Fruit fly (Drosophila melanogaster) whole organism, prepupa: ENCODE results near the gene CG14957.

Experiments used
- CG11294 ChIP-seq: fragments of 200-800 bp; sonication (Bioruptor generic); IDR thresholded peaks from 2 replicates; pipeline ENCODE4 v1.3.6; 2022; ENCODE audit warnings: missing biosample characterization, missing genetic modification characterization
- CG11762 ChIP-seq: fragments of 200-800 bp; sonication (Bioruptor generic); optimal IDR thresholded peaks from 3 replicates; lab custom pipeline; 2016; ENCODE audit warnings: missing biosample characterization, missing genetic modification characterization; ENCODE audit not compliant: insufficient read depth
- CG11902 ChIP-seq: fragments of 200-800 bp; sonication (Bioruptor generic); optimal IDR thresholded peaks from 3 replicates; lab custom pipeline; 2016; ENCODE audit warnings: missing biosample characterization, missing genetic modification characterization
- CG15336 ChIP-seq: fragments of 200-800 bp; sonication (Bioruptor generic); IDR thresholded peaks from 2 replicates; pipeline ENCODE4 v1.3.6; 2022; ENCODE audit warnings: missing biosample characterization, missing genetic modification characterization
- CG1621 ChIP-seq: fragments of 200-800 bp; sonication (Bioruptor generic); optimal IDR thresholded peaks from 3 replicates; lab custom pipeline; 2018; ENCODE audit warnings: missing biosample characterization, mild to moderate bottlenecking, missing genetic modification characterization
- CG16779 ChIP-seq: fragments of 200-800 bp; sonication (Bioruptor generic); optimal IDR thresholded peaks from 3 replicates; lab custom pipeline; 2017; ENCODE audit warnings: missing biosample characterization, mild to moderate bottlenecking, missing genetic modification characterization
- CG3032 ChIP-seq: fragments of 200-800 bp; optimal IDR thresholded peaks from 2 replicates; lab custom pipeline; 2019; ENCODE audit warnings: missing biosample characterization, mild to moderate bottlenecking, missing genetic modification characterization, moderate library complexity
- CG32006 ChIP-seq: fragments of 200-800 bp; sonication (Bioruptor generic); optimal IDR thresholded peaks from 3 replicates; lab custom pipeline; 2017; ENCODE audit warnings: missing biosample characterization, mild to moderate bottlenecking, missing genetic modification characterization
- CG34406 ChIP-seq: fragments of 200-800 bp; sonication (Bioruptor generic); optimal IDR thresholded peaks from 3 replicates; lab custom pipeline; 2016; ENCODE audit warnings: missing biosample characterization, missing genetic modification characterization
- CG4318 ChIP-seq: fragments of 200-800 bp; sonication (Bioruptor generic); optimal IDR thresholded peaks from 3 replicates; lab custom pipeline; 2017; ENCODE audit warnings: missing biosample characterization, mild to moderate bottlenecking, missing genetic modification characterization
- CG6163 ChIP-seq: fragments of 200-800 bp; sonication (Bioruptor generic); IDR thresholded peaks from 3 replicates; pipeline ENCODE4 v1.3.6; 2022; ENCODE audit warnings: missing biosample characterization, missing genetic modification characterization
- CG6276 ChIP-seq: fragments of 200-800 bp; sonication (Bioruptor generic); optimal IDR thresholded peaks from 2 replicates; lab custom pipeline; 2017; ENCODE audit warnings: missing biosample characterization, mild to moderate bottlenecking, missing genetic modification characterization
- CG7368 ChIP-seq: fragments of 200-800 bp; sonication (Bioruptor generic); optimal IDR thresholded peaks from 3 replicates; lab custom pipeline; 2016; ENCODE audit warnings: missing biosample characterization, missing genetic modification characterization
- CG8119 ChIP-seq: fragments of 200-800 bp; sonication (Bioruptor generic); IDR thresholded peaks from 3 replicates; pipeline ENCODE4 v1.3.6; 2022; ENCODE audit warnings: missing biosample characterization, missing genetic modification characterization
- CG8319 ChIP-seq: fragments of 200-800 bp; sonication (Bioruptor generic); optimal IDR thresholded peaks from 3 replicates; lab custom pipeline; 2016; ENCODE audit warnings: missing biosample characterization, missing genetic modification characterization
- CG9139 ChIP-seq: fragments of 200-800 bp; sonication (Bioruptor generic); optimal IDR thresholded peaks from 3 replicates; lab custom pipeline; 2017; ENCODE audit warnings: missing biosample characterization, mild to moderate bottlenecking, missing genetic modification characterization
- Eip75B ChIP-seq: fragments of 200-800 bp; sonication (Bioruptor generic); optimal IDR thresholded peaks from 3 replicates; lab custom pipeline; 2016; ENCODE audit warnings: missing biosample characterization, missing genetic modification characterization
- Eip78C ChIP-seq: fragments of 200-800 bp; sonication (Bioruptor generic); peaks from one replicate; lab custom pipeline; 2016; ENCODE audit warnings: missing biosample characterization, missing genetic modification characterization
- Ets21C ChIP-seq: fragments of 200-800 bp; sonication (Bioruptor generic); optimal IDR thresholded peaks from 3 replicates; lab custom pipeline; 2016; ENCODE audit warnings: missing biosample characterization, missing genetic modification characterization
- Ets96B ChIP-seq: fragments of 200-800 bp; optimal IDR thresholded peaks from 2 replicates; lab custom pipeline; 2019; ENCODE audit warnings: missing biosample characterization, mild to moderate bottlenecking, missing genetic modification characterization, moderate library complexity
- Gug ChIP-seq: fragments of 200-800 bp; sonication (Bioruptor generic); IDR thresholded peaks from 2 replicates; pipeline ENCODE4 v1.3.6; 2022; ENCODE audit warnings: missing biosample characterization, missing genetic modification characterization
- Hr39 ChIP-seq: fragments of 200-800 bp; sonication (Bioruptor generic); optimal IDR thresholded peaks from 2 replicates; lab custom pipeline; 2016; ENCODE audit warnings: missing biosample characterization, missing genetic modification characterization
- Hr4 ChIP-seq: fragments of 200-800 bp; sonication (Bioruptor generic); optimal IDR thresholded peaks from 3 replicates; lab custom pipeline; 2016; ENCODE audit warnings: missing biosample characterization, missing genetic modification characterization
- Met ChIP-seq: fragments of 200-800 bp; sonication (Bioruptor generic); optimal IDR thresholded peaks from 3 replicates; lab custom pipeline; 2016; ENCODE audit warnings: missing biosample characterization, missing genetic modification characterization
- OdsH ChIP-seq: fragments of 200-800 bp; sonication (Bioruptor generic); optimal IDR thresholded peaks from 3 replicates; lab custom pipeline; 2016; ENCODE audit warnings: missing biosample characterization, missing genetic modification characterization
- Smox ChIP-seq: fragments of 200-800 bp; sonication (Bioruptor generic); optimal IDR thresholded peaks from 3 replicates; lab custom pipeline; 2016; ENCODE audit warnings: missing biosample characterization, missing genetic modification characterization
- Sox14 ChIP-seq: fragments of 200-800 bp; sonication (Bioruptor generic); optimal IDR thresholded peaks from 3 replicates; lab custom pipeline; 2016; ENCODE audit warnings: missing biosample characterization, missing genetic modification characterization
- acj6 ChIP-seq: fragments of 200-800 bp; sonication (Bioruptor generic); optimal IDR thresholded peaks from 3 replicates; lab custom pipeline; 2016; ENCODE audit warnings: missing biosample characterization, missing genetic modification characterization
- eg ChIP-seq: fragments of 200-800 bp; sonication (Bioruptor generic); IDR thresholded peaks from 3 replicates; pipeline ENCODE4 v1.3.6; 2022; ENCODE audit warnings: missing biosample characterization, missing genetic modification characterization
- esn ChIP-seq: fragments of 200-800 bp; sonication (Bioruptor generic); optimal IDR thresholded peaks from 2 replicates; lab custom pipeline; 2016; ENCODE audit warnings: missing biosample characterization, mild to moderate bottlenecking, missing genetic modification characterization, moderate library complexity
- fd59A ChIP-seq: fragments of 200-800 bp; sonication (Bioruptor generic); optimal IDR thresholded peaks from 2 replicates; lab custom pipeline; 2017; ENCODE audit warnings: missing biosample characterization, mild to moderate bottlenecking, missing genetic modification characterization, missing genetic modification reagents
- fd85E ChIP-seq: fragments of 200-800 bp; sonication (Bioruptor generic); optimal IDR thresholded peaks from 3 replicates; lab custom pipeline; 2016; ENCODE audit warnings: missing biosample characterization, missing genetic modification characterization
- lz ChIP-seq: fragments of 200-800 bp; sonication (Bioruptor generic); optimal IDR thresholded peaks from 3 replicates; lab custom pipeline; 2016; ENCODE audit warnings: missing biosample characterization, missing genetic modification characterization
- net ChIP-seq: fragments of 200-800 bp; sonication (Bioruptor generic); optimal IDR thresholded peaks from 3 replicates; lab custom pipeline; 2016; ENCODE audit warnings: missing biosample characterization, missing genetic modification characterization
- pdm3 ChIP-seq: fragments of 200-800 bp; sonication (Bioruptor generic); optimal IDR thresholded peaks from 3 replicates; lab custom pipeline; 2016; ENCODE audit warnings: missing biosample characterization, missing genetic modification characterization
- salr ChIP-seq, 2 experiments: fragments of 200-800 bp; sonication (Bioruptor generic); optimal IDR thresholded peaks; 3 replicates each; lab custom pipeline; 2016 to 2018; ENCODE audit warnings: missing biosample characterization in 2 of 2, missing genetic modification characterization in 2 of 2, mild to moderate bottlenecking in 1 of 2
- spab ChIP-seq: fragments of 200-800 bp; sonication (Bioruptor generic); optimal IDR thresholded peaks from 2 replicates; lab custom pipeline; 2017; ENCODE audit warnings: missing biosample characterization, mild to moderate bottlenecking, missing genetic modification characterization, missing genetic modification reagents
- ss ChIP-seq, 2 experiments: fragments of 200-800 bp; sonication (Bioruptor generic); optimal IDR thresholded peaks; 2 replicates in 1 of 2; 3 replicates in 1 of 2; lab custom pipeline; 2017 to 2018; ENCODE audit warnings: mild to moderate bottlenecking in 2 of 2, missing biosample characterization in 2 of 2, missing genetic modification characterization in 2 of 2, moderate library complexity in 1 of 2
- svp ChIP-seq: fragments of 200-800 bp; sonication (Bioruptor generic); peaks from one replicate; lab custom pipeline; 2016; ENCODE audit warnings: missing biosample characterization, missing genetic modification characterization
- topi ChIP-seq: fragments of 200-800 bp; sonication (Bioruptor generic); optimal IDR thresholded peaks from 3 replicates; lab custom pipeline; 2016; ENCODE audit warnings: missing biosample characterization, missing genetic modification characterization
- vri ChIP-seq: fragments of 200-800 bp; sonication (Bioruptor generic); optimal IDR thresholded peaks from 3 replicates; lab custom pipeline; 2016; ENCODE audit warnings: missing biosample characterization, mild to moderate bottlenecking, missing genetic modification characterization

Gene CG14957

dm6 chr3L:3179474-3179873 is 7.9 kb upstream of the CG14957 start (continued):
- TF ChIP-seq Smox (GFP tag; lab: Kevin White, UChicago) (no peak), Met (GFP tag; lab: Kevin White, UChicago) (peak; percentile 93), lz (GFP tag; lab: Kevin White, UChicago) (peak; percentile 93), esn (GFP tag; lab: Kevin White, UChicago) (peak; percentile 94), CG6276 (GFP tag; lab: Kevin White, UChicago) (no peak), salr (GFP tag; optimal IDR thresholded peaks at IDR 0.05; lab: Kevin White, UChicago) (peak in 1 of 2 experiments; percentile 84), CG6163 (GFP tag; lab: Robert Waterston, UW) (peak; percentile 96), pdm3 (GFP tag; lab: Kevin White, UChicago) (peak; percentile 90), fd59A (GFP tag; lab: Kevin White, UChicago) (peak; percentile 85), ss (GFP tag; optimal IDR thresholded peaks at IDR 0.05; lab: Kevin White, UChicago) (peak in 1 of 2 experiments; percentile 89), CG4318 (GFP tag; lab: Kevin White, UChicago) (no peak), CG7368 (GFP tag; lab: Kevin White, UChicago) (peak; percentile 88), CG15336 (GFP tag; lab: Robert Waterston, UW) (peak; percentile 88), fd85E (GFP tag; lab: Kevin White, UChicago) (peak; percentile 67), svp (GFP tag; lab: Kevin White, UChicago) (no peak), CG1621 (peak; percentile 92), Ets96B (peak; percentile 95), CG11902 (GFP tag; lab: Kevin White, UChicago) (peak; percentile 83), vri (GFP tag; lab: Kevin White, UChicago) (no peak), topi (GFP tag; lab: Kevin White, UChicago) (peak; percentile 94), net (peak; percentile 87), eg (peak; percentile 95)
- TF ChIP-seq, all 60 proteins: peak for 49

dm6 chr3L:3184104-3184503 is 3.3 kb upstream of the CG14957 start, which contains the start of gene CG42494:
Gene CG42494, plus strand, starts transcription at chr3L:3184404.
- TF ChIP-seq Gug (no peak), CG3032 (tag; lab: Kevin White, UChicago) (no peak), CG34406 (GFP tag; lab: Kevin White, UChicago) (no peak), vri (GFP tag; lab: Kevin White, UChicago) (no peak), CG6276 (GFP tag; lab: Kevin White, UChicago) (no peak), CG8119 (GFP tag; lab: Robert Waterston, UW) (no peak), CG16779 (tag; lab: Kevin White, UChicago) (no peak), lz (GFP tag; lab: Kevin White, UChicago) (no peak), Eip75B (GFP tag; lab: Kevin White, UChicago) (no peak), CG32006 (GFP tag; lab: Kevin White, UChicago) (no peak), acj6 (GFP tag; lab: Kevin White, UChicago) (no peak), Sox14 (GFP tag; lab: Kevin White, UChicago) (no peak), CG4318 (GFP tag; lab: Kevin White, UChicago) (no peak), CG15336 (GFP tag; lab: Robert Waterston, UW) (no peak), eg (no peak), svp (GFP tag; lab: Kevin White, UChicago) (no peak), Hr4 (GFP tag; lab: Kevin White, UChicago) (no peak)

dm6 chr3L:3186364-3186763 is 999 bp upstream of the CG14957 start, which contains the start of gene CG32284:
Gene CG32284, plus strand, starts transcription at chr3L:3186664.
- no peak for TF ChIP-seq CG11294 (GFP tag; lab: Robert Waterston, UW)
- TF ChIP-seq CG1621: no peak
- TF ChIP-seq CG11762 (GFP tag; lab: Kevin White, UChicago): no peak
- TF ChIP-seq Ets21C (GFP tag; lab: Kevin White, UChicago): no peak
- no peak for TF ChIP-seq CG9139 (GFP tag; lab: Kevin White, UChicago)
- no peak for TF ChIP-seq CG34406 (GFP tag; lab: Kevin White, UChicago)
- TF ChIP-seq CG8119 (GFP tag; lab: Robert Waterston, UW): no peak
- TF ChIP-seq spab: no peak
- TF ChIP-seq CG8319 (GFP tag; lab: Kevin White, UChicago): no peak
- no peak for TF ChIP-seq Eip78C
- TF ChIP-seq lz (GFP tag; lab: Kevin White, UChicago): no peak
- no peak for TF ChIP-seq pdm3 (GFP tag; lab: Kevin White, UChicago)
- TF ChIP-seq Smox (GFP tag; lab: Kevin White, UChicago): no peak
- TF ChIP-seq ss (GFP tag; optimal IDR thresholded peaks at IDR 0.05; lab: Kevin White, UChicago): no peak
- no peak for TF ChIP-seq OdsH
- no peak for TF ChIP-seq svp (GFP tag; lab: Kevin White, UChicago)
- TF ChIP-seq CG3032 (tag; lab: Kevin White, UChicago): no peak
- TF ChIP-seq Hr39: no peak
